Fruit fly (Drosophila melanogaster) whole organism, embryonic: ENCODE measurements around the gene CG11593.

Experiments used
- Abd-B ChIP-seq: fragments of 200-800 bp; sonication (Bioruptor generic); optimal IDR thresholded peaks from 2 replicates; lab custom pipeline; 2018; ENCODE audit warnings: missing biosample characterization, mild to moderate bottlenecking, missing genetic modification characterization, moderate library complexity
- Adf1 ChIP-seq: fragments of 200-800 bp; sonication (Bioruptor generic); IDR thresholded peaks from 2 replicates; pipeline ENCODE4 v1.3.6; 2022; ENCODE audit warnings: missing biosample characterization, missing genetic modification characterization
- Atf-2 ChIP-seq: fragments of 200-800 bp; sonication (Bioruptor generic); optimal IDR thresholded peaks from 2 replicates; lab custom pipeline; 2016; ENCODE audit warnings: missing biosample characterization, missing genetic modification characterization
- BEAF-32 ChIP-seq: fragments of 200-800 bp; sonication (Bioruptor generic); optimal IDR thresholded peaks from 3 replicates; lab custom pipeline; 2017; ENCODE audit warnings: missing biosample characterization, missing genetic modification characterization, mild to moderate bottlenecking, moderate library complexity, missing genetic modification reagents
- CG10462 ChIP-seq: fragments of 200-800 bp; sonication (Bioruptor generic); optimal IDR thresholded peaks from 2 replicates; lab custom pipeline; 2016; ENCODE audit warnings: missing biosample characterization, missing genetic modification characterization
- CG10543 ChIP-seq: fragments of 200-800 bp; sonication (Bioruptor generic); optimal IDR thresholded peaks from 3 replicates; lab custom pipeline; 2017; ENCODE audit warnings: missing biosample characterization, mild to moderate bottlenecking, missing genetic modification characterization, moderate library complexity
- CG10654 ChIP-seq: fragments of 200-800 bp; sonication (Bioruptor generic); optimal IDR thresholded peaks from 2 replicates; lab custom pipeline; 2016; ENCODE audit warnings: missing biosample characterization, missing genetic modification characterization
- CG11093 ChIP-seq: fragments of 200-800 bp; sonication (Bioruptor generic); IDR thresholded peaks from 3 replicates; pipeline ENCODE4 v1.3.6; 2022; ENCODE audit warnings: missing biosample characterization, missing genetic modification characterization
- CG11247 ChIP-seq: fragments of 200-800 bp; sonication (Bioruptor generic); IDR thresholded peaks from 2 replicates; pipeline ENCODE4 v1.3.6; 2022; ENCODE audit warnings: missing biosample characterization, missing genetic modification characterization
- CG12104 ChIP-seq: fragments of 200-800 bp; sonication (Bioruptor generic); optimal IDR thresholded peaks from 3 replicates; lab custom pipeline; 2016; ENCODE audit warnings: missing biosample characterization, missing genetic modification characterization
- CG12299 ChIP-seq: fragments of 200-800 bp; sonication (Bioruptor generic); optimal IDR thresholded peaks from 2 replicates; lab custom pipeline; 2018; ENCODE audit warnings: missing biosample characterization, mild to moderate bottlenecking, missing genetic modification characterization
- CG13296 ChIP-seq: fragments of 200-800 bp; sonication (Bioruptor generic); optimal IDR thresholded peaks from 3 replicates; lab custom pipeline; 2018; ENCODE audit warnings: missing biosample characterization, mild to moderate bottlenecking, missing genetic modification characterization
- CG15479 ChIP-seq: fragments of 200-800 bp; sonication (Bioruptor generic); optimal IDR thresholded peaks from 3 replicates; lab custom pipeline; 2019; ENCODE audit warnings: missing biosample characterization, mild to moderate bottlenecking, missing genetic modification characterization, moderate library complexity
- CG17361 ChIP-seq: fragments of 200-800 bp; sonication (Bioruptor generic); IDR thresholded peaks from 3 replicates; pipeline ENCODE4 v1.3.6; 2022; ENCODE audit warnings: missing biosample characterization, missing genetic modification characterization
- CG17385 ChIP-seq: fragments of 200-800 bp; sonication (Bioruptor generic); optimal IDR thresholded peaks from 3 replicates; lab custom pipeline; 2018; ENCODE audit warnings: missing biosample characterization, mild to moderate bottlenecking, missing genetic modification characterization
- CG18476 ChIP-seq: fragments of 200-800 bp; sonication (Bioruptor generic); optimal IDR thresholded peaks from 2 replicates; lab custom pipeline; 2016; ENCODE audit warnings: missing biosample characterization, mild to moderate bottlenecking, missing genetic modification characterization
- CG2116 ChIP-seq: fragments of 200-800 bp; sonication (Bioruptor generic); optimal IDR thresholded peaks from 3 replicates; lab custom pipeline; 2018; ENCODE audit warnings: missing biosample characterization, mild to moderate bottlenecking, missing genetic modification characterization
- CG33213 ChIP-seq: fragments of 200-800 bp; sonication (Bioruptor generic); optimal IDR thresholded peaks from 3 replicates; lab custom pipeline; 2016; ENCODE audit warnings: missing biosample characterization, missing genetic modification characterization
- CG3847 ChIP-seq: fragments of 200-800 bp; sonication (Bioruptor generic); IDR thresholded peaks from 2 replicates; pipeline ENCODE4 v1.3.6; 2022; ENCODE audit warnings: missing biosample characterization, missing genetic modification characterization
- CG6654 ChIP-seq: fragments of 200-800 bp; sonication (Bioruptor generic); optimal IDR thresholded peaks from 2 replicates; lab custom pipeline; 2017; ENCODE audit warnings: missing biosample characterization, mild to moderate bottlenecking, missing genetic modification characterization
- CG6765 ChIP-seq: fragments of 200-800 bp; sonication (Bioruptor generic); optimal IDR thresholded peaks from 3 replicates; lab custom pipeline; 2017; ENCODE audit warnings: missing biosample characterization, mild to moderate bottlenecking, missing genetic modification characterization
- CG7556 ChIP-seq: fragments of 200-800 bp; sonication (Bioruptor generic); optimal IDR thresholded peaks from 2 replicates; lab custom pipeline; 2017; ENCODE audit warnings: missing biosample characterization, mild to moderate bottlenecking, missing genetic modification characterization
- CG7963 ChIP-seq: fragments of 200-800 bp; sonication (Bioruptor generic); IDR thresholded peaks from 3 replicates; pipeline ENCODE4 v1.3.6; 2022; ENCODE audit warnings: missing biosample characterization, missing genetic modification characterization; ENCODE audit not compliant: partially characterized antibody
- CG8478 ChIP-seq: fragments of >200 bp; optimal IDR thresholded peaks from 2 replicates; lab custom pipeline; 2018
- CG9215 ChIP-seq: fragments of 200-800 bp; sonication (Bioruptor generic); IDR thresholded peaks from 2 replicates; pipeline ENCODE4 v1.3.6; 2022; ENCODE audit warnings: missing biosample characterization, missing genetic modification characterization
- CG9932 ChIP-seq: fragments of 200-800 bp; sonication (Bioruptor generic); IDR thresholded peaks from 2 replicates; pipeline ENCODE4 v1.3.6; 2022; ENCODE audit warnings: missing biosample characterization, missing genetic modification characterization
- CTCF ChIP-seq: fragments of 200-800 bp; sonication (Bioruptor generic); optimal IDR thresholded peaks from 2 replicates; lab custom pipeline; 2017; ENCODE audit warnings: missing biosample characterization, mild to moderate bottlenecking, missing genetic modification characterization, moderate library complexity
- Camta ChIP-seq: fragments of 200-800 bp; sonication (Bioruptor generic); optimal IDR thresholded peaks from 2 replicates; lab custom pipeline; 2016; ENCODE audit warnings: missing biosample characterization, missing genetic modification characterization
- Deaf1 ChIP-seq: fragments of 200-800 bp; optimal IDR thresholded peaks from 3 replicates; lab custom pipeline; 2019; ENCODE audit warnings: missing biosample characterization, mild to moderate bottlenecking, missing genetic modification characterization, moderate library complexity
- Ets65A ChIP-seq: fragments of 200-800 bp; sonication (Bioruptor generic); peaks from one replicate; lab custom pipeline; 2016; ENCODE audit warnings: missing biosample characterization, missing genetic modification characterization
- Fer1 ChIP-seq: fragments of 200-800 bp; sonication (Bioruptor generic); optimal IDR thresholded peaks from 2 replicates; lab custom pipeline; 2017; ENCODE audit warnings: missing biosample characterization, mild to moderate bottlenecking, missing genetic modification characterization
- HLH54F ChIP-seq: fragments of 200-800 bp; sonication (Bioruptor generic); optimal IDR thresholded peaks from 3 replicates; lab custom pipeline; 2016; ENCODE audit warnings: missing biosample characterization, missing genetic modification characterization
- Jarid2 ChIP-seq: fragments of 200-800 bp; sonication (Bioruptor generic); optimal IDR thresholded peaks from 3 replicates; lab custom pipeline; 2017; ENCODE audit warnings: mild to moderate bottlenecking, missing biosample characterization, missing genetic modification reagents, missing genetic modification characterization
- Lim3 ChIP-seq: fragments of 200-800 bp; sonication (Bioruptor generic); IDR thresholded peaks from 2 replicates; pipeline ENCODE4 v1.3.6; 2022; ENCODE audit warnings: missing biosample characterization, missing genetic modification characterization
- NK7.1 ChIP-seq: fragments of 200-800 bp; sonication (Bioruptor generic); optimal IDR thresholded peaks from 3 replicates; lab custom pipeline; 2016; ENCODE audit warnings: missing biosample characterization, missing genetic modification characterization
- NfI ChIP-seq: fragments of 200-800 bp; sonication (Bioruptor generic); optimal IDR thresholded peaks from 3 replicates; lab custom pipeline; 2018; ENCODE audit warnings: missing biosample characterization, mild to moderate bottlenecking, missing genetic modification characterization, moderate library complexity
- Oaz ChIP-seq: fragments of 200-800 bp; sonication (Bioruptor generic); IDR thresholded peaks from 2 replicates; pipeline ENCODE4 v1.3.6; 2022; ENCODE audit warnings: missing biosample characterization, missing genetic modification characterization
- Ptx1 ChIP-seq: fragments of 200-800 bp; sonication (Bioruptor generic); IDR thresholded peaks from 2 replicates; pipeline ENCODE4 v1.3.6; 2022; ENCODE audit warnings: missing biosample characterization, missing genetic modification characterization
- amos ChIP-seq: fragments of 200-800 bp; sonication (Bioruptor generic); IDR thresholded peaks from 2 replicates; pipeline ENCODE4 v1.3.6; 2022; ENCODE audit warnings: missing biosample characterization, missing genetic modification characterization; ENCODE audit not compliant: partially characterized antibody
- btn ChIP-seq: fragments of 200-800 bp; sonication (Bioruptor generic); optimal IDR thresholded peaks from 2 replicates; lab custom pipeline; 2016; ENCODE audit warnings: missing biosample characterization, missing genetic modification characterization
- da ChIP-seq: fragments of 200-800 bp; sonication (Bioruptor generic); optimal IDR thresholded peaks from 2 replicates; lab custom pipeline; 2016; ENCODE audit warnings: missing biosample characterization, missing genetic modification characterization
- dmrt99B ChIP-seq: fragments of 200-800 bp; sonication (Bioruptor generic); optimal IDR thresholded peaks from 2 replicates; lab custom pipeline; 2018; ENCODE audit warnings: missing biosample characterization, mild to moderate bottlenecking, missing genetic modification characterization, moderate library complexity
- ewg ChIP-seq: fragments of 200-800 bp; sonication (Bioruptor generic); optimal IDR thresholded peaks from 3 replicates; lab custom pipeline; 2017; ENCODE audit warnings: mild to moderate bottlenecking, missing biosample characterization, missing genetic modification reagents, missing genetic modification characterization
- exex ChIP-seq: fragments of 200-800 bp; sonication (Bioruptor generic); optimal IDR thresholded peaks from 4 replicates; lab custom pipeline; 2018; ENCODE audit warnings: missing biosample characterization, mild to moderate bottlenecking, missing genetic modification characterization, moderate library complexity
- ham ChIP-seq: fragments of 200-800 bp; sonication (Bioruptor generic); IDR thresholded peaks from 2 replicates; pipeline ENCODE4 v1.3.6; 2022; ENCODE audit warnings: missing biosample characterization, missing genetic modification characterization
- hb ChIP-seq: fragments of 200-800 bp; sonication (Bioruptor generic); IDR thresholded peaks from 3 replicates; pipeline ENCODE4 v1.3.6; 2022; ENCODE audit warnings: missing biosample characterization, missing genetic modification characterization; ENCODE audit not compliant: partially characterized antibody
- lola ChIP-seq, 3 experiments: fragments of >200 bp in 2 of 3; fragments of 200-800 bp in 1 of 3; sonication (Bioruptor generic) in 1 of 3; optimal IDR thresholded peaks; 2 replicates each; lab custom pipeline; 2017 to 2019; ENCODE audit warnings: missing biosample characterization in 3 of 3, missing genetic modification characterization in 3 of 3, mild to moderate bottlenecking in 1 of 3, moderate library complexity in 1 of 3
- mirr ChIP-seq: fragments of 200-800 bp; sonication (Bioruptor generic); optimal IDR thresholded peaks from 3 replicates; lab custom pipeline; 2018; ENCODE audit warnings: missing biosample characterization, mild to moderate bottlenecking, missing genetic modification characterization
- nmo ChIP-seq: fragments of 200-800 bp; sonication (Bioruptor generic); optimal IDR thresholded peaks from 2 replicates; lab custom pipeline; 2018; ENCODE audit warnings: missing biosample characterization, mild to moderate bottlenecking, missing genetic modification characterization, moderate library complexity
- repo ChIP-seq: fragments of 200-800 bp; sonication (Bioruptor generic); optimal IDR thresholded peaks from 2 replicates; lab custom pipeline; 2016; ENCODE audit warnings: missing biosample characterization, missing genetic modification characterization

Gene CG11593

dm6 chr3L:4070221-4070995 lies 30.1 kb upstream of the CG11593 start (continued):
- TF ChIP-seq CG18476 (GFP tag; lab: Kevin White, UChicago) (peak; percentile 62), exex (peak; percentile 56), CG11247 (peak; percentile 93), lola (GFP tag; optimal IDR thresholded peaks at IDR 0.05; lab: Kevin White, UChicago) (peak in 1 of 3 experiments; percentile 25), ewg (GFP tag; lab: Kevin White, UChicago) (peak; percentile 76), CG9932 (peak; percentile 93), CG10543 (peak; percentile 49), CG6654 (GFP tag; lab: Kevin White, UChicago) (peak; percentile 69), Lim3 (GFP tag; lab: Robert Waterston, UW) (peak; percentile 75), hb (GFP tag; lab: Robert Waterston, UW) (no peak), HLH54F (peak; percentile 87), CG2116 (GFP tag; lab: Kevin White, UChicago) (peak; percentile 13), ham (GFP tag; lab: Robert Waterston, UW) (peak; percentile 74; the same call in 1 of the 2 replicates), CG3847 (GFP tag; lab: Robert Waterston, UW) (peak; percentile 92), nmo (GFP tag; lab: Kevin White, UChicago) (peak; percentile 86), Adf1 (peak; percentile 74), CG17385 (GFP tag; lab: Kevin White, UChicago) (peak; percentile 82), mirr (GFP tag; lab: Kevin White, UChicago) (peak; percentile 25), Camta (GFP tag; lab: Kevin White, UChicago) (peak; percentile 66), NK7.1 (peak; percentile 66), CG13296 (GFP tag; lab: Kevin White, UChicago) (peak; percentile 79), CG17361 (GFP tag; lab: Robert Waterston, UW) (peak; percentile 75), CG6765 (GFP tag; lab: Kevin White, UChicago) (peak; percentile 52), Ptx1 (peak; percentile 95), btn (GFP tag; lab: Kevin White, UChicago) (peak; percentile 75), CG12299 (tag; lab: Kevin White, UChicago) (peak; percentile 60), amos (GFP tag; lab: Robert Waterston, UW) (no peak), NfI (GFP tag; lab: Kevin White, UChicago) (peak; percentile 94), CG33213 (GFP tag; lab: Kevin White, UChicago) (peak; percentile 72), Deaf1 (peak; percentile 49), da (peak; percentile 68), CG9215 (peak; percentile 82), CG7556 (GFP tag; lab: Kevin White, UChicago) (peak; percentile 87), CG11093 (GFP tag; lab: Robert Waterston, UW) (peak; percentile 83), dmrt99B (tag; lab: Kevin White, UChicago) (peak; percentile 87), CG10462 (GFP tag; lab: Kevin White, UChicago) (peak; percentile 36), Jarid2 (GFP tag; lab: Kevin White, UChicago) (peak; percentile 47), BEAF-32 (GFP tag; lab: Kevin White, UChicago) (no peak), Ets65A (peak; percentile 99), CG12104 (GFP tag; lab: Kevin White, UChicago) (peak; percentile 46), Atf-2 (GFP tag; lab: Kevin White, UChicago) (peak; percentile 86), CG10654 (peak; percentile 77), CG15479 (GFP tag; lab: Kevin White, UChicago) (no peak), Fer1 (GFP tag; lab: Kevin White, UChicago) (peak; percentile 83), repo (GFP tag; lab: Kevin White, UChicago) (peak; percentile 76), Abd-B (GFP tag; lab: Kevin White, UChicago) (peak; percentile 89), CG7963 (GFP tag; lab: Robert Waterston, UW) (no peak), CTCF (GFP tag; lab: Kevin White, UChicago) (no peak), Oaz (GFP tag; lab: Robert Waterston, UW) (peak; percentile 90), CG8478 (lab: Kevin White, UChicago) (no peak)
